Worm (Caenorhabditis elegans) whole organism, L3 larva: ENCODE results near the gene irld-65.
A peak's percentile ranks its signal among the peaks of the same experiment; 100 is the strongest.

ENCODE experiments used
- ceh-16 ChIP-seq: sonication (generic microtip); optimal IDR thresholded peaks from 2 replicates; lab custom pipeline; 2017; ENCODE audit warnings: missing biosample characterization, missing genetic modification characterization
- egl-5 ChIP-seq: fragments of 150-350 bp; optimal IDR thresholded peaks from 2 replicates; lab custom pipeline; 2017; ENCODE audit warnings: missing biosample characterization, missing genetic modification reagents, missing genetic modification characterization, inconsistent platforms
- elt-2 ChIP-seq: sonication (generic microtip); optimal IDR thresholded peaks from 2 replicates; lab custom pipeline; 2016; ENCODE audit warnings: missing genetic modification reagents, mild to moderate bottlenecking, missing genetic modification characterization, missing compliant biosample characterization
- elt-3 ChIP-seq, 3 experiments: fragments of 150-350 bp in 1 of 3; sonication (generic microtip) in 2 of 3; optimal IDR thresholded peaks; 2 replicates in 2 of 3; 4 replicates in 1 of 3; lab custom pipeline; 2014 to 2017; ENCODE audit warnings: missing biosample characterization in 3 of 3, missing genetic modification characterization in 3 of 3
- fos-1 ChIP-seq: fragments of 150-350 bp; optimal IDR thresholded peaks from 2 replicates; lab custom pipeline; 2014; ENCODE audit warnings: missing biosample characterization, missing genetic modification characterization
- nhr-77 ChIP-seq: fragments of 150-350 bp; optimal IDR thresholded peaks from 2 replicates; lab custom pipeline; 2014; ENCODE audit warnings: missing biosample characterization, missing genetic modification characterization
- pha-4 ChIP-seq: fragments of 150-350 bp; optimal IDR thresholded peaks from 2 replicates; lab custom pipeline; 2014; ENCODE audit warnings: missing biosample characterization, missing genetic modification reagents, missing genetic modification characterization
- skn-1 ChIP-seq: fragments of 150-350 bp; optimal IDR thresholded peaks from 2 replicates; lab custom pipeline; 2014; ENCODE audit warnings: missing biosample characterization, missing genetic modification characterization
- ztf-11 ChIP-seq: fragments of 150-350 bp; optimal IDR thresholded peaks from 2 replicates; lab custom pipeline; 2014; ENCODE audit warnings: missing biosample characterization, missing genetic modification characterization
- ztf-4 ChIP-seq: fragments of 150-350 bp; optimal IDR thresholded peaks from 2 replicates; lab custom pipeline; 2014; ENCODE audit warnings: missing biosample characterization, missing genetic modification characterization

DNA sequence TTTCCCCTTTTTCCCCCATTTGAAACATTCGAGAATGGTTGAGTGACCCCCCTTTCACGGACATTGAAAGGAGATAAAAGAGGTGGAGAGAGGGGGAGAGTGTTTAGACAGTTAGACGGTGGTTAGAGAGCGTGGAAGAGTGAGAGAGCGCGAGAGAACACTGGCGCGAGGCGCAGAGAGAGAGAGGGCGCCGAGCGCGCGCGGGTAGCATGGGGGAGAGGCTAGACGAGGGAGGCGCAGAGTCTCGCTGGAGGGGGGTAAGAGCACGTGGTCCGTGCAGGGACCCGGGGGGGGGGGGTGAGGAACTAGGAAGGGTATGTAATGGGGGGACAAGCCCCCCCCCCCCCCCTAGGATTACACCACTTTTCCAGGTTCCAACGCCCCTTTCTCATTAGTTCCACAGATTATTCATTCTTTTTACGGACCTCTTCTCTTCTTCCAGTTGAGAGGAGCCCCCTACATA lies 36.2 kb upstream of the irld-65 start:
- TF ChIP-seq nhr-77 (no peak), ceh-16 (tag; lab: Kevin White, UChicago) (no peak), pha-4 (peak; percentile 97), skn-1 (tag; lab: Kevin White, UChicago) (peak; percentile 59), fos-1 (tag; lab: Kevin White, UChicago) (peak; percentile 70), ztf-11 (no peak), elt-3 (tag; optimal IDR thresholded peaks at IDR 0.05; lab: Kevin White, UChicago) (peak in 2 of 3 experiments; percentile 1 to 37), ztf-4 (no peak), egl-5 (tag; lab: Kevin White, UChicago) (peak; percentile 74), elt-2 (peak; percentile 87)
